Worm (Caenorhabditis elegans): ENCODE measurements around the gene C47G2.3.
A peak's percentile ranks its signal among the peaks of the same experiment; 100 is the strongest.

C47G2.3 gene

ce11 chrII:11305627-11306449, 15.9 kb upstream of the C47G2.3 start, which contains the start of gene rsf-1:
Gene rsf-1, plus strand, starts transcription at chrII:11306399.
- no peak for TF ChIP-seq nhr-237 (tag; optimal IDR thresholded peaks at IDR 0.05)
- TF ChIP-seq unc-62 (GFP tag; optimal IDR thresholded peaks at IDR 0.05), result no peak
- TF ChIP-seq ztf-11 (tag; optimal IDR thresholded peaks at IDR 0.05), result no peak
- peak; percentile 76 for TF ChIP-seq pha-4 (tag; optimal IDR thresholded peaks at IDR 0.05)
- no peak for TF ChIP-seq fkh-2 (tag; optimal IDR thresholded peaks at IDR 0.05)
- TF ChIP-seq unc-39 (tag; optimal IDR thresholded peaks at IDR 0.05), result no peak
- TF ChIP-seq egl-27 (tag; optimal IDR thresholded peaks at IDR 0.05), result no peak
- no peak for TF ChIP-seq ZK546.5 (tag; optimal IDR thresholded peaks at IDR 0.05)
- no peak for TF ChIP-seq fos-1 (tag; optimal IDR thresholded peaks at IDR 0.05)
- no peak for TF ChIP-seq R02D3.7 (tag; optimal IDR thresholded peaks at IDR 0.05)
- no peak for TF ChIP-seq jun-1 (tag; optimal IDR thresholded peaks at IDR 0.05)
- TF ChIP-seq sea-2 (GFP tag; optimal IDR thresholded peaks at IDR 0.05), result no peak
- peak; percentile 15 for TF ChIP-seq nhr-43 (tag; optimal IDR thresholded peaks at IDR 0.05; ENCODE audit: poor library complexity, severe bottlenecking)
- TF ChIP-seq egl-5 (tag; optimal IDR thresholded peaks at IDR 0.05), result no peak
- no peak for TF ChIP-seq nhr-28 (tag; optimal IDR thresholded peaks at IDR 0.05)
- no peak for TF ChIP-seq eor-1 (tag; optimal IDR thresholded peaks at IDR 0.05)
- no peak for TF ChIP-seq mdl-1 (tag; optimal IDR thresholded peaks at IDR 0.05)
- no peak for TF ChIP-seq ceh-28 (tag; optimal IDR thresholded peaks at IDR 0.05)
- no peak for TF ChIP-seq elt-1 (tag; optimal IDR thresholded peaks at IDR 0.05)
- no peak for TF ChIP-seq ztf-4 (tag; optimal IDR thresholded peaks at IDR 0.05)
- no peak for TF ChIP-seq zag-1 (tag; optimal IDR thresholded peaks at IDR 0.05)
- TF ChIP-seq skn-1 (tag; optimal IDR thresholded peaks at IDR 0.05), result no peak
- TF ChIP-seq nhr-76 (tag; optimal IDR thresholded peaks at IDR 0.05), result no peak
- TF ChIP-seq nfya-1 (tag; optimal IDR thresholded peaks at IDR 0.05; ENCODE audit: insufficient read depth), result peak; percentile 55
- no peak for TF ChIP-seq fkh-10 (GFP tag; optimal IDR thresholded peaks at IDR 0.05)
- TF ChIP-seq nhr-77 (tag; optimal IDR thresholded peaks at IDR 0.05), result no peak
- no peak for TF ChIP-seq ceh-16 (tag; optimal IDR thresholded peaks at IDR 0.05)
- peak; percentile 15 for TF ChIP-seq elt-2 (tag; optimal IDR thresholded peaks at IDR 0.05)
- no peak for TF ChIP-seq lsy-12 (tag; optimal IDR thresholded peaks at IDR 0.05)
- TF ChIP-seq mml-1 (tag; optimal IDR thresholded peaks at IDR 0.05), result no peak
- TF ChIP-seq snpc-4 (tag; optimal IDR thresholded peaks at IDR 0.05), result peak; percentile 34
- TF ChIP-seq tbx-2 (tag; optimal IDR thresholded peaks at IDR 0.05), result no peak
- peak; percentile 44 for TF ChIP-seq lin-39 (tag; optimal IDR thresholded peaks at IDR 0.05)
- no peak for TF ChIP-seq ama-1 (optimal IDR thresholded peaks at IDR 0.05)
- TF ChIP-seq nhr-67 (tag; optimal IDR thresholded peaks at IDR 0.05), result no peak
- no peak for TF ChIP-seq aly-2 (tag; optimal IDR thresholded peaks at IDR 0.05)
- no peak for TF ChIP-seq nhr-23 (tag; optimal IDR thresholded peaks at IDR 0.05)
- TF ChIP-seq hmg-11 (tag; optimal IDR thresholded peaks at IDR 0.05), result peak; percentile 29
- no peak for TF ChIP-seq lin-15B (tag; optimal IDR thresholded peaks at IDR 0.05)
- no peak for TF ChIP-seq nhr-11 (tag; optimal IDR thresholded peaks at IDR 0.05)
- no peak for TF ChIP-seq nhr-12 (tag; optimal IDR thresholded peaks at IDR 0.05)

- TF ChIP-seq fkh-2 (tag; optimal IDR thresholded peaks at IDR 0.05) (no peak), nhr-25 (tag; optimal IDR thresholded peaks at IDR 0.05) (no peak), ztf-11 (tag; optimal IDR thresholded peaks at IDR 0.05) (no peak), zag-1 (tag; optimal IDR thresholded peaks at IDR 0.05) (no peak), nhr-12 (tag; optimal IDR thresholded peaks at IDR 0.05) (no peak), ZK546.5 (tag; optimal IDR thresholded peaks at IDR 0.05) (no peak), tbx-2 (tag; optimal IDR thresholded peaks at IDR 0.05) (no peak), ama-1 (optimal IDR thresholded peaks at IDR 0.05) (no peak), unc-39 (tag; optimal IDR thresholded peaks at IDR 0.05) (no peak), ztf-4 (tag; optimal IDR thresholded peaks at IDR 0.05) (no peak), nfya-1 (tag; optimal IDR thresholded peaks at IDR 0.05; ENCODE audit: insufficient read depth) (no peak), ceh-28 (tag; optimal IDR thresholded peaks at IDR 0.05) (no peak)
Measured at ce11 chrII:11302591-11302990, 12.6 kb upstream of the C47G2.3 start, which contains the start of gene samp-1. Gene samp-1, plus strand, starts transcription at chrII:11302891.

All from whole organism, L3 larva.